Worm (Caenorhabditis elegans): ENCODE results near the gene cyp-13A12.

The cyp-13A12 gene

ce11 chrIII:13070548-13071050 lies 46.3 kb downstream of the cyp-13A12 start, which contains the start of gene Y39E4B.6:
TSS of gene Y39E4B.6 (plus strand) at chrIII:13070756.
- TF ChIP-seq odd-2 (tag; optimal IDR thresholded peaks at IDR 0.05): no peak
- peak; percentile 91 for TF ChIP-seq pros-1 (tag; optimal IDR thresholded peaks at IDR 0.05)
- peak; percentile 35 for TF ChIP-seq fkh-10 (GFP tag; optimal IDR thresholded peaks at IDR 0.05)
- no peak for TF ChIP-seq nhr-232 (tag; optimal IDR thresholded peaks at IDR 0.05)
- TF ChIP-seq ceh-45 (GFP tag; IDR thresholded peaks at IDR 0.05): no peak
- peak; percentile 64 for TF ChIP-seq ttx-3 (tag; optimal IDR thresholded peaks at IDR 0.05)
- TF ChIP-seq pqm-1 (tag; optimal IDR thresholded peaks at IDR 0.05): peak; percentile 88
- TF ChIP-seq pax-1 (tag; optimal IDR thresholded peaks at IDR 0.05): peak; percentile 46
- TF ChIP-seq pha-4 (tag; optimal IDR thresholded peaks at IDR 0.05): no peak
- TF ChIP-seq hlh-13 (GFP tag; optimal IDR thresholded peaks at IDR 0.05): peak; percentile 2
- no peak for TF ChIP-seq zip-5 (tag; optimal IDR thresholded peaks at IDR 0.05)
- peak; percentile 89 for TF ChIP-seq ceh-48 (tag; optimal IDR thresholded peaks at IDR 0.05)
- TF ChIP-seq lim-6 (tag; optimal IDR thresholded peaks at IDR 0.05): peak; percentile 88
- no peak for TF ChIP-seq ceh-9 (tag; optimal IDR thresholded peaks at IDR 0.05)
- peak; percentile 74 for TF ChIP-seq unc-55 (GFP tag; optimal IDR thresholded peaks at IDR 0.05)
- peak; percentile 97 for TF ChIP-seq rnt-1 (tag; optimal IDR thresholded peaks at IDR 0.05)
- TF ChIP-seq ahr-1 (tag; optimal IDR thresholded peaks at IDR 0.05): peak; percentile 18
- peak; percentile 76 for TF ChIP-seq eyg-1 (tag; optimal IDR thresholded peaks at IDR 0.05)
- TF ChIP-seq ceh-31 (tag; optimal IDR thresholded peaks at IDR 0.05): peak; percentile 99
- peak; percentile 61 for TF ChIP-seq sox-2 (GFP tag; IDR thresholded peaks at IDR 0.05)
- peak; percentile 49 for TF ChIP-seq ceh-24 (tag; optimal IDR thresholded peaks at IDR 0.05)
- peak; percentile 75 for TF ChIP-seq sox-4 (tag; optimal IDR thresholded peaks at IDR 0.05)
- TF ChIP-seq pha-2 (tag; optimal IDR thresholded peaks at IDR 0.05): peak; percentile 76
- TF ChIP-seq ets-4 (tag; optimal IDR thresholded peaks at IDR 0.05): peak; percentile 88
- TF ChIP-seq K02D7.2 (tag; optimal IDR thresholded peaks at IDR 0.05): peak; percentile 97
- peak; percentile 54 for TF ChIP-seq tbx-7 (tag; optimal IDR thresholded peaks at IDR 0.05)
- TF ChIP-seq fax-1 (tag; optimal IDR thresholded peaks at IDR 0.05): no peak
- TF ChIP-seq K09A11.1 (tag; optimal IDR thresholded peaks at IDR 0.05; ENCODE audit: insufficient read depth): peak; percentile 64
- no peak for TF ChIP-seq npax-4 (tag; optimal IDR thresholded peaks at IDR 0.05)
- peak; percentile 61 for TF ChIP-seq hlh-8 (tag; optimal IDR thresholded peaks at IDR 0.05)
- TF ChIP-seq dmd-4 (tag; optimal IDR thresholded peaks at IDR 0.05; ENCODE audit: borderline replicate concordance): peak; percentile 81
- no peak for TF ChIP-seq hlh-15 (tag; optimal IDR thresholded peaks at IDR 0.05)
- peak; percentile 88 for TF ChIP-seq elt-2 (tag; optimal IDR thresholded peaks at IDR 0.05)
- peak; percentile 95 for TF ChIP-seq nfya-1 (tag; optimal IDR thresholded peaks at IDR 0.05)
- TF ChIP-seq che-1 (tag; optimal IDR thresholded peaks at IDR 0.05): peak; percentile 56
- TF ChIP-seq nhr-11 (tag; optimal IDR thresholded peaks at IDR 0.05): no peak
- TF ChIP-seq hlh-6 (tag; optimal IDR thresholded peaks at IDR 0.05): peak; percentile 81
- peak; percentile 69 for TF ChIP-seq ceh-2 (tag; optimal IDR thresholded peaks at IDR 0.05)
- peak; percentile 96 for TF ChIP-seq unc-42 (tag; optimal IDR thresholded peaks at IDR 0.05)
- TF ChIP-seq sdc-2 (tag; optimal IDR thresholded peaks at IDR 0.05): peak; percentile 78
- TF ChIP-seq ceh-14 (tag; optimal IDR thresholded peaks at IDR 0.05): peak; percentile 97
- TF ChIP-seq ceh-18 (tag; optimal IDR thresholded peaks at IDR 0.05): peak; percentile 99
- peak; percentile 76 for TF ChIP-seq ceh-6 (GFP tag; optimal IDR thresholded peaks at IDR 0.05)
- TF ChIP-seq Y22D7AL.16 (tag; optimal IDR thresholded peaks at IDR 0.05): peak; percentile 69
- TF ChIP-seq ceh-34 (tag; optimal IDR thresholded peaks at IDR 0.05): peak; percentile 99
- TF ChIP-seq ceh-30 (tag; optimal IDR thresholded peaks at IDR 0.05): no peak
- no peak for TF ChIP-seq fkh-6 (tag; optimal IDR thresholded peaks at IDR 0.05)
- peak; percentile 87 for TF ChIP-seq dve-1 (tag; optimal IDR thresholded peaks at IDR 0.05)
- TF ChIP-seq elt-4 (tag; optimal IDR thresholded peaks at IDR 0.05): no peak
- TF ChIP-seq unc-86 (tag; optimal IDR thresholded peaks at IDR 0.05): peak; percentile 94
- peak; percentile 87 for TF ChIP-seq ama-1 (optimal IDR thresholded peaks at IDR 0.05)
- TF ChIP-seq madf-2 (tag; optimal IDR thresholded peaks at IDR 0.05): peak; percentile 96
- peak; percentile 77 for TF ChIP-seq hlh-30 (tag; optimal IDR thresholded peaks at IDR 0.05; ENCODE audit: insufficient read depth)
- no peak for TF ChIP-seq mec-3 (tag; optimal IDR thresholded peaks at IDR 0.05; ENCODE audit: borderline replicate concordance)
